Worm (Caenorhabditis elegans) whole organism, dauer: ENCODE data around the gene ttbk-7.

Source experiments
- unc-62 ChIP-seq: sonication (generic microtip); optimal IDR thresholded peaks from 2 replicates; lab custom pipeline; 2017; ENCODE audit warnings: missing biosample characterization, missing genetic modification reagents, missing genetic modification characterization

ttbk-7 gene

ce11 chrV:12906732-12907131 is 11.1 kb upstream of the ttbk-7 start, which contains the start of gene ttr-29:
Gene ttr-29, minus strand, starts transcription at chrV:12906832.
- TF ChIP-seq unc-62 (GFP tag; lab: Kevin White, UChicago) = no peak

- no peak for TF ChIP-seq unc-62 (GFP tag; lab: Kevin White, UChicago)
These were observed 9.4 kb upstream of the ttbk-7 start, which contains the start of gene ttr-28 for ce11 chrV:12905074-12905473. Gene ttr-28, minus strand, starts transcription at chrV:12905174.

ce11 chrV:12904054-12904453 is 8.4 kb upstream of the ttbk-7 start, which contains the start of gene ttr-27:
Gene ttr-27, minus strand, starts transcription at chrV:12904098.
- TF ChIP-seq unc-62 (GFP tag; lab: Kevin White, UChicago) = no peak

ce11 chrV:12901301-12901700 is 5.6 kb upstream of the ttbk-7 start:
- TF ChIP-seq unc-62 (GFP tag; lab: Kevin White, UChicago) = no peak

ce11 chrV:12898583-12899232 is 3.0 kb upstream of the ttbk-7 start:
- no peak for TF ChIP-seq unc-62 (GFP tag; lab: Kevin White, UChicago)

ce11 chrV:12897338-12897737 is 1.7 kb upstream of the ttbk-7 start:
- TF ChIP-seq unc-62 (GFP tag; lab: Kevin White, UChicago) = no peak

ce11 chrV:12896850-12897249 is 1.2 kb upstream of the ttbk-7 start:
- no peak for TF ChIP-seq unc-62 (GFP tag; lab: Kevin White, UChicago)

- no peak for TF ChIP-seq unc-62 (GFP tag; lab: Kevin White, UChicago)
These were observed 9.8 kb downstream of the ttbk-7 start, which contains the start of gene glb-24 for ce11 chrV:12885860-12886259. Gene glb-24, minus strand, starts transcription at chrV:12885960.

- no peak for TF ChIP-seq unc-62 (GFP tag; lab: Kevin White, UChicago)
These were observed 13.3 kb downstream of the ttbk-7 start for ce11 chrV:12882370-12882769.

- no peak for TF ChIP-seq unc-62 (GFP tag; lab: Kevin White, UChicago)
These were observed 14.3 kb downstream of the ttbk-7 start for ce11 chrV:12881396-12881795.

ce11 chrV:12879349-12879748 is 16.3 kb downstream of the ttbk-7 start:
- TF ChIP-seq unc-62 (GFP tag; lab: Kevin White, UChicago) = no peak

ce11 chrV:12877579-12877978 is 18.1 kb downstream of the ttbk-7 start:
- no peak for TF ChIP-seq unc-62 (GFP tag; lab: Kevin White, UChicago)

- no peak for TF ChIP-seq unc-62 (GFP tag; lab: Kevin White, UChicago)
These were observed 19.0 kb downstream of the ttbk-7 start for ce11 chrV:12876708-12877107.

ce11 chrV:12875850-12876249 is 19.8 kb downstream of the ttbk-7 start:
- no peak for TF ChIP-seq unc-62 (GFP tag; lab: Kevin White, UChicago)

ce11 chrV:12871753-12872152 is 23.9 kb downstream of the ttbk-7 start, which contains the start of gene bus-19:
Gene bus-19, plus strand, starts transcription at chrV:12872053.
- TF ChIP-seq unc-62 (GFP tag; lab: Kevin White, UChicago) = no peak

ce11 chrV:12870740-12871139 is 24.9 kb downstream of the ttbk-7 start:
- TF ChIP-seq unc-62 (GFP tag; lab: Kevin White, UChicago) = no peak

- no peak for TF ChIP-seq unc-62 (GFP tag; lab: Kevin White, UChicago)
These were observed 25.7 kb downstream of the ttbk-7 start, which contains the start of gene T07F10.3 for ce11 chrV:12869948-12870347. Gene T07F10.3, minus strand, starts transcription at chrV:12870045.
